Worm (Caenorhabditis elegans): ENCODE data around the gene B0273.115.
"Not testable (repeated sequence)": the region's sequence is repeated elsewhere in the genome, so short reads cannot be mapped to it uniquely, and the experiment has no call there.

Gene B0273.115

DNA sequence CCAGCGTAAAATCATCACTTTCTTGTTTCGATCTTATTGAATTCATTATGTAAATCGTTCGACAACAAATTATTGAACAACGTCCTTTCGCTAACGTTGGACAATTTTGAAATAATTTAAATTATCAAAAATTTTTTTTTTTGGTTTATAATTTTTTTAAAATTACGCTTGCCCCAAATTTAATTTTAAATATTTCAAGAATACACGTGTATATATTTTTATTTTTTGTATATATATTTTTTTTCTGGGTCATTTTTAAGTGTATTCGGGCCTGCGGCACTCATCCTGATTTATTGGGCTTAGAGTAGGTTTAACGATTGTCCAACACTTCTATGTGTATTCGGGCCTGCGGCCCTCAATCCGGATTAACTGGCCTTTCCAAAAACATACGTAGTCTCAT is 26.6 kb downstream of the B0273.115 start, which contains the start of gene Y52D5A.2:
TSS of gene Y52D5A.2 (minus strand) at position 101 of the 400 bp plus-strand sequence.
- TF ChIP-seq lin-13 (GFP tag; optimal IDR thresholded peaks at IDR 0.05); lsy-2 (tag; optimal IDR thresholded peaks at IDR 0.05); snpc-4 (tag; optimal IDR thresholded peaks at IDR 0.05): not testable (repeated sequence)

ce11 chrIV:5462820-5463219 is 28.1 kb downstream of the B0273.115 start:
- TF ChIP-seq F13H6.1 (tag; optimal IDR thresholded peaks at IDR 0.05) (no peak), lin-39 (tag; optimal IDR thresholded peaks at IDR 0.05) (no peak), unc-39 (tag; optimal IDR thresholded peaks at IDR 0.05) (no peak), zag-1 (tag; optimal IDR thresholded peaks at IDR 0.05) (no peak), skn-1 (tag; optimal IDR thresholded peaks at IDR 0.05) (no peak), nhr-77 (tag; optimal IDR thresholded peaks at IDR 0.05) (no peak), ZK546.5 (tag; optimal IDR thresholded peaks at IDR 0.05) (no peak), nhr-25 (tag; optimal IDR thresholded peaks at IDR 0.05) (no peak), nhr-129 (tag; optimal IDR thresholded peaks at IDR 0.05) (no peak)

ce11 chrIV:5455999-5456398 is 35.0 kb downstream of the B0273.115 start, which contains the start of gene Y4C6A.3:
TSS of gene Y4C6A.3 (minus strand) at chrIV:5456099.
- TF ChIP-seq egl-27 (tag; optimal IDR thresholded peaks at IDR 0.05); ama-1 (optimal IDR thresholded peaks at IDR 0.05); nhr-11 (tag; optimal IDR thresholded peaks at IDR 0.05): not testable (repeated sequence)

DNA sequence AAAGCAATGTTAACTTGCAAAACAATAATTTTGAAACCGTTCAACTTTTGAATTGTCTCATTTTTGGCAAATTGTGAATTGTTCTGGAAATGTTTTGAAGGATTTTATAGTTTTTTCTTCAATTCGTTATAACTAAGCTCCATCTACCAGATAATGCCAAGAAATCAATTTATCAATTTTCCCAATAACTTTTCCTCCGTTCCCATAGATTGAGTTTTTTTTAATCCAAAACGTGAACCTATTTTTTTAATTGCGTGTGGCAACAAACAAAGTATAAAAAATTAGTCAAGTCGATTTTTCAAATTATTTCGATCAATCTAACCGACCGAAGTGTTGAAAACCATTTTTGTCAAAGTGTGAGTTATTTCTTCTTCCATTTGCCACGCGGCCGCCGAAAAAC is 38.3 kb downstream of the B0273.115 start, which contains the start of gene Y4C6A.4:
TSS of gene Y4C6A.4 (plus strand) at position 301 of the 400 bp plus-strand sequence.
- TF ChIP-seq sma-3 (GFP tag; optimal IDR thresholded peaks at IDR 0.05) (no peak), nhr-11 (tag; optimal IDR thresholded peaks at IDR 0.05) (no peak), nhr-10 (tag; optimal IDR thresholded peaks at IDR 0.05) (no peak), egl-27 (tag; optimal IDR thresholded peaks at IDR 0.05) (no peak), fos-1 (tag; optimal IDR thresholded peaks at IDR 0.05) (no peak), dmd-4 (tag; optimal IDR thresholded peaks at IDR 0.05) (no peak)
